Fruit fly (Drosophila melanogaster): ENCODE data around the gene CG44385.

The CG44385 gene

dm6 chrX:11136587-11137512 lies 4.6 kb upstream of the CG44385 start, which contains the start of gene Klp10A (continued):
- no peak for TF ChIP-seq CG6792 (GFP tag; optimal IDR thresholded peaks at IDR 0.05)
- peak; percentile 35 for TF ChIP-seq esn (GFP tag; optimal IDR thresholded peaks at IDR 0.05)
- no peak for TF ChIP-seq salr (GFP tag; optimal IDR thresholded peaks at IDR 0.05)
- TF ChIP-seq achi (GFP tag; optimal IDR thresholded peaks at IDR 0.05) = peak; percentile 34
- TF ChIP-seq CG8119 (GFP tag; IDR thresholded peaks at IDR 0.05) = no peak
- TF ChIP-seq CG3919 (GFP tag; optimal IDR thresholded peaks at IDR 0.05) = no peak
- no peak for TF ChIP-seq OdsH (GFP tag; optimal IDR thresholded peaks at IDR 0.05)
- no peak for TF ChIP-seq CG11902 (GFP tag; optimal IDR thresholded peaks at IDR 0.05)
- no peak for TF ChIP-seq CG1621 (tag; optimal IDR thresholded peaks at IDR 0.05)
- TF ChIP-seq fd85E (GFP tag; optimal IDR thresholded peaks at IDR 0.05) = no peak
- peak; percentile 1 for TF ChIP-seq Hr39 (GFP tag; optimal IDR thresholded peaks at IDR 0.05)
- no peak for TF ChIP-seq pdm3 (GFP tag; optimal IDR thresholded peaks at IDR 0.05)
- peak; percentile 48 for TF ChIP-seq lz (GFP tag; optimal IDR thresholded peaks at IDR 0.05)
- TF ChIP-seq Sox14 (GFP tag; optimal IDR thresholded peaks at IDR 0.05) = peak; percentile 51
- no peak for TF ChIP-seq Sox102F (GFP tag; optimal IDR thresholded peaks at IDR 0.05)
- no peak for TF ChIP-seq Ets96B (tag; optimal IDR thresholded peaks at IDR 0.05)
- TF ChIP-seq CG16779 (tag; optimal IDR thresholded peaks at IDR 0.05) = no peak
- no peak for TF ChIP-seq ss (GFP tag; optimal IDR thresholded peaks at IDR 0.05)
- TF ChIP-seq topi (GFP tag; optimal IDR thresholded peaks at IDR 0.05) = peak; percentile 37
- no peak for TF ChIP-seq CG6163 (GFP tag; IDR thresholded peaks at IDR 0.05)

dm6 chrX:11135840-11136586 lies 3.8 kb upstream of the CG44385 start:
- TF ChIP-seq dsx (GFP tag; optimal IDR thresholded peaks at IDR 0.05; ENCODE audit: poor library complexity, severe bottlenecking) = no peak
- no peak for TF ChIP-seq Blimp-1 (GFP tag; optimal IDR thresholded peaks at IDR 0.05)
- no peak for TF ChIP-seq CG6163 (GFP tag; IDR thresholded peaks at IDR 0.05)
- no peak for TF ChIP-seq acj6 (GFP tag; optimal IDR thresholded peaks at IDR 0.05)
- peak; percentile 5 for TF ChIP-seq Eip78C (GFP tag)
- 0 out of 2 replicates have a peak, but pooled peaks have one; percentile 7 for TF ChIP-seq CG15336 (GFP tag; IDR thresholded peaks at IDR 0.05)
- TF ChIP-seq svp (GFP tag) = peak; percentile 41

- peak; percentile 99 for TF ChIP-seq achi (GFP tag; optimal IDR thresholded peaks at IDR 0.05)
- no peak for TF ChIP-seq Eip78C (GFP tag)
- TF ChIP-seq CG8319 (GFP tag; optimal IDR thresholded peaks at IDR 0.05) = no peak
- TF ChIP-seq CG6808 (GFP tag; optimal IDR thresholded peaks at IDR 0.05) = no peak
- TF ChIP-seq Smox (GFP tag; optimal IDR thresholded peaks at IDR 0.05) = no peak
- 0 out of 2 replicates have a peak, but pooled peaks have one; percentile 15 for TF ChIP-seq CG15336 (GFP tag; IDR thresholded peaks at IDR 0.05)
- TF ChIP-seq CG11902 (GFP tag; optimal IDR thresholded peaks at IDR 0.05) = no peak
- no peak for TF ChIP-seq cyc (GFP tag; optimal IDR thresholded peaks at IDR 0.05)
- TF ChIP-seq esn (GFP tag; optimal IDR thresholded peaks at IDR 0.05) = peak; percentile 1
- TF ChIP-seq Sox102F (GFP tag; optimal IDR thresholded peaks at IDR 0.05) = no peak
- no peak for TF ChIP-seq CG7368 (GFP tag; optimal IDR thresholded peaks at IDR 0.05)
- no peak for TF ChIP-seq Sox15 (GFP tag; optimal IDR thresholded peaks at IDR 0.05)
- TF ChIP-seq CG6276 (GFP tag; optimal IDR thresholded peaks at IDR 0.05) = no peak
- no peak for TF ChIP-seq net (GFP tag; optimal IDR thresholded peaks at IDR 0.05)
- TF ChIP-seq Hr39 (GFP tag; optimal IDR thresholded peaks at IDR 0.05) = no peak
- TF ChIP-seq pdm3 (GFP tag; optimal IDR thresholded peaks at IDR 0.05) = no peak
- no peak for TF ChIP-seq CG11294 (GFP tag; IDR thresholded peaks at IDR 0.05)
Measured at dm6 chrX:11128828-11129227, 3.4 kb downstream of the CG44385 start, which contains the start of gene SrpRalpha. Gene SrpRalpha, minus strand, starts transcription at chrX:11129087.
